Worm (Caenorhabditis elegans): ENCODE data around the gene bli-2.
"Not testable (repeated sequence)": the region's sequence is repeated elsewhere in the genome, so short reads cannot be mapped to it uniquely, and the experiment has no call there.

The bli-2 gene

DNA sequence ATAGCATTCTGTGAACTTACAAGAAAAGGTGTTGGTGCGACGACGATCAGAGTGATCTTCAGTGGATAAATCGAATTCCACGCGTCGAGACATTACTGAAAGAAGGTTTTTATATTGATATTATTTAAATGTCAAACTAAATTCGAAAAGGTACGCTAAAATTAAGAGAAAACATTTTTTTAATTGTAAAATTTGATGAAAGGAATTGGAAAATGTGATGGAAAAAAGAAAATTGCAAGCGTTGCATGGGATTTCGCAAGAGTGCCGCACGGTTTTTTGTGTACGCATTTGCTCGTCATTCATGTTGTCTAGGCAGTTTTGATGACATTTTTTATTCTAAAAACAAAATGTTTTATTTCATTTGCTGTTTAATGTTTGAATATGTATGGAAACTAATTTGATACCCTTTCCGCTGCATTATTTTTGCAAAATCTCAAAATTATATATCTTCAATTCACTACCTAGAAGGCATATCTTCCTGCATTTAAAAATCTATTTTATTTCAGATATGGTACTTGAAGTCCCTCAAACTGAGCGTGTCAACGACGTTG lies 21.3 kb downstream of the bli-2 start, which contains the start of the genes F59E12.6 and npl-4.1:
Gene F59E12.6 (minus strand): TSS at position 101 of the 551 bp plus-strand sequence.
Gene npl-4.1 (plus strand): TSS at position 501 of the 551 bp plus-strand sequence.
- not testable (repeated sequence) for TF ChIP-seq unc-62 (GFP tag; optimal IDR thresholded peaks at IDR 0.05)

DNA sequence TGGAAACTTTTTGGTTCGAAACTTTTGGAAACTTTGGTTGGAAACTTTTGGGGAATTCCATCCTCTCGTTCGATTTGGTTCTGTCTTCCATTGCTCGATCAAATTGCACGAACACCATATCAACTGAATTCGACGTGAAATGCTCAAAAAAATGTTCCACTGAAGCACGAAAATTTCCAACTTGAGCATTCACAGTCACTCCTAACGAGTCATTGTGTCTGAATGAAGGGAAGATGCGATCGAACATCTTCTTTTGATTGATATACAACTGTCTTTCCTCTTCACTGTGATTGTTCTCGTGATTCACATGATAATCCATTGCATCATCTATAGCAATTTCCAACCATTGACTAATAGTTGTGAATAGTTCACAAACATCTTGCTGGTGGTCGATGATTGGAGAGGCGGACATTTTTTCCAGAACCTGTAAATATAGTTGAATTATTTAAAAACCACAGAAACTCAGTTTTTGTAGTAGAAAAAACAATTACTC lies 23.9 kb downstream of the bli-2 start, which contains the start of gene F59E12.15:
Gene F59E12.15 (minus strand): TSS at position 51 of the 493 bp plus-strand sequence.
- no peak for TF ChIP-seq unc-62 (GFP tag; optimal IDR thresholded peaks at IDR 0.05)

DNA sequence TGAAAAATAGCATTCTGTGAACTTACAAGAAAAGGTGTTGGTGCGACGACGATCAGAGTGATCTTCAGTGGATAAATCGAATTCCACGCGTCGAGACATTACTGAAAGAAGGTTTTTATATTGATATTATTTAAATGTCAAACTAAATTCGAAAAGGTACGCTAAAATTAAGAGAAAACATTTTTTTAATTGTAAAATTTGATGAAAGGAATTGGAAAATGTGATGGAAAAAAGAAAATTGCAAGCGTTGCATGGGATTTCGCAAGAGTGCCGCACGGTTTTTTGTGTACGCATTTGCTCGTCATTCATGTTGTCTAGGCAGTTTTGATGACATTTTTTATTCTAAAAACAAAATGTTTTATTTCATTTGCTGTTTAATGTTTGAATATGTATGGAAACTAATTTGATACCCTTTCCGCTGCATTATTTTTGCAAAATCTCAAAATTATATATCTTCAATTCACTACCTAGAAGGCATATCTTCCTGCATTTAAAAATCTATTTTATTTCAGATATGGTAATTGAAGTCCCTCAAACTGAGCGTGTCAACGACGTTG lies 29.8 kb downstream of the bli-2 start, which contains the start of the genes eif-3.L and npl-4.2:
Gene eif-3.L (minus strand): TSS at position 101 of the 557 bp plus-strand sequence.
Gene npl-4.2 (plus strand): TSS at position 507 of the 557 bp plus-strand sequence.
- not testable (repeated sequence) for TF ChIP-seq unc-62 (GFP tag; optimal IDR thresholded peaks at IDR 0.05)

DNA sequence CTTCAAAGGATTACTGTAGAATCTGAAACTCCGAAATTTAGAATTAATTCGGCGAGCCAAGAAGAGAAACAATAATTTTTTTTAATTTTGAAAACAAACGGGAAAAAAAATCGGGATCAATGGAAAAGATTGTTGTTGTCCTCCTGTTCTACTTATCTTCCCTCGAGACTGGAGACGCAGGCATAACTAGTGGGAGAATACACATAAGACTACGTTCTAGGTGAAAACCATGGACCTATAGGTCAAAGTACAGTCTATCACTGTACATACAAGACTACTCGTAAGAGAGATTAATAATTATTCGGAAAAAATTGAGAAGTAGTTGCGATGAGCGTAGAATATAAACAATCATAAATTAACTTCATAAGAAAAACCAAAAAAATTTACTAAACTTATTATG lies 32.9 kb downstream of the bli-2 start, which contains the start of gene dhs-6:
Gene dhs-6 (minus strand): TSS at position 22 of the 400 bp plus-strand sequence.
- no peak for TF ChIP-seq unc-62 (GFP tag; optimal IDR thresholded peaks at IDR 0.05)

DNA sequence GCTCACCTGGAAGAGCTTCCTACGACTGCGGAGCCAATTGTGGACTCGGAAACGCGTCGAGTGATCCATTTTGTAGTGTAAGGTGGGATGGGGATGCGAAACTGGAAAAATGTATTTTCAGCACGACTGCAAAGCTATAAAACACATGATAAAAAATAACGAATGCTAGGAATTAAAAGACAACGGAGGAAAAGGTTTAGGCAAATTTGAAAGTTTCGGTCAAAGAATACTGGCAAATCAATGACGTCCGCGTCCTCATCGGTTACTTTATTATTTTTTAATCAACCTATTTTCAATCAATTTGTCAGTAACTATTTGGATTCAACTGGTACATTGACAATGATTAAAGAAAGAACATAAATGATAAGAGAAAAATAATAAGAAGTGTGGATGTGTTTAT lies 44.5 kb downstream of the bli-2 start, which contains the start of gene C17G10.7:
Gene C17G10.7 (minus strand): TSS at position 101 of the 400 bp plus-strand sequence.
- TF ChIP-seq unc-62 (GFP tag; optimal IDR thresholded peaks at IDR 0.05): no peak

DNA sequence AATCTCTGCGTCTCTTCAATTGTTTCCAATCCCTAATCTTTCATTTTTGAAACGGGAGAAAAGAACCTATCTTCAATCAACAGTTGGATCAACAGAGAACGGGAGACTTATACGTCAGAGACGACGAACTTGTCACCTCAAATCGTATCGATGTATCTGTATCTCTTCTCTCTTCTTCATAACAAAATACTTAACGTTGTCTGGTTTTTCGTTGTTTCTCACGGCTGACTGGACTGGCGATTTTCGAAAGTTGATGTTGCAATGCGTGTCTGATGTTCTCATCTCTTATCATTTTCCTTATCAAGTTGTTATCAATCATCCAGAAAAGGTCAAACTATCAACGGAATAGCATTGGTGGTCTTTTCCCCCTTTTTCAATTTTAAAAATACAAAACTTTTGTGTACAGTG lies 46.7 kb downstream of the bli-2 start:
- no peak for TF ChIP-seq unc-62 (GFP tag; optimal IDR thresholded peaks at IDR 0.05)

DNA sequence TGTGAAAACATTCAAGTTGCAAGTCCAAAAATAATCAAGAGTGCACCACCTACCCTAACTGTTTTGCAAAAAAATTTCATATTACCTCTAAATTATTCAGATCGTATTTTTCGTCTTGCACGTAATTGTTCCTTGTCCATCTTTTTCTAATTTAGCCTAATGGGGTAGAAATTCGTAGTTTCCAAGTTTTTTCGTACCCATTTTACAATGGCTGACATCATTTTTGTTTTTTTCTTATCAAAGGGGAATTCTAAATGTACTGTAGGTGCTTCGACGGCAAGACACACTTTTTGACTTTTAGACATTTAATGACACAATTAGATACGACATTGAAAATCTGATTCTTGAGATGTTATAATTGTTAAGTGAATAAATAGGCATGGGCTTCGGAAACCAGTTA lies 47.8 kb downstream of the bli-2 start:
- no peak for TF ChIP-seq unc-62 (GFP tag; optimal IDR thresholded peaks at IDR 0.05)

DNA sequence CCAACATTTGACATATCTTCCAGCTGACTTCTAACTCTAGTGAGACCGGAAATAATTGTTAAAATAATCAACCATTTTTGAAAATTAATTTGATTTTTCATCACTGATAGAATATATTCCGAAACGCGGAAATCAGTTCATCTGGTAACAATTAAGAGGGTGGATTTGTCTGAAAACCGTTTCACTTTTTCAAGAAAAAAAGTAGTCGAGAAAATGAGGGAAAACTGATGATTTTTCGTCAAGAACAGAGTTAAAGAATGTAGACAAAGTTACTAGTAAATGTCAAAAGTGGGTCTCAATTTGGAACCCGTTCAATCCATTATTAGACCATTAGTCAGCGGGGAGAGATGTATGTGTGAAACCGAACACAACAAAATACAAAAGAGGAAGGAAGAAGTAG lies 49.0 kb downstream of the bli-2 start, which contains the start of gene C17G10.6:
Gene C17G10.6 (minus strand): TSS at position 101 of the 400 bp plus-strand sequence.
- TF ChIP-seq unc-62 (GFP tag; optimal IDR thresholded peaks at IDR 0.05): no peak

Data from whole organism, dauer.